Fruit fly (Drosophila melanogaster) whole organism, embryonic: ENCODE results near the gene CG15773.

Source experiments
- Bdp1 ChIP-seq: fragments of 200-800 bp; sonication (Bioruptor generic); optimal IDR thresholded peaks from 3 replicates; lab custom pipeline; 2016; ENCODE audit warnings: missing biosample characterization, missing genetic modification characterization
- CG11456 ChIP-seq: fragments of 200-800 bp; sonication (Bioruptor generic); IDR thresholded peaks from 3 replicates; pipeline ENCODE4 v1.3.6; 2022; ENCODE audit warnings: missing biosample characterization, missing genetic modification characterization
- CG13424 ChIP-seq: fragments of 200-800 bp; sonication (Bioruptor generic); optimal IDR thresholded peaks from 2 replicates; lab custom pipeline; 2019; ENCODE audit warnings: missing biosample characterization, mild to moderate bottlenecking, missing genetic modification characterization, moderate library complexity
- CG14441 ChIP-seq: fragments of 200-800 bp; sonication (Bioruptor generic); IDR thresholded peaks from 2 replicates; pipeline ENCODE4 v1.3.6; 2022; ENCODE audit warnings: missing biosample characterization, missing genetic modification characterization
- CG15601 ChIP-seq: fragments of 200-800 bp; sonication (Bioruptor generic); optimal IDR thresholded peaks from 3 replicates; lab custom pipeline; 2019; ENCODE audit warnings: missing biosample characterization, mild to moderate bottlenecking, missing genetic modification characterization, moderate library complexity
- CG1602 ChIP-seq: fragments of 200-800 bp; sonication (Bioruptor generic); optimal IDR thresholded peaks from 3 replicates; lab custom pipeline; 2016; ENCODE audit warnings: missing biosample characterization, missing genetic modification characterization
- CG16779 ChIP-seq: fragments of 200-800 bp; sonication (Bioruptor generic); IDR thresholded peaks from 2 replicates; pipeline ENCODE4 v1.3.6; 2022; ENCODE audit warnings: missing biosample characterization, missing genetic modification characterization
- CG17612 ChIP-seq: fragments of 200-800 bp; sonication (Bioruptor generic); IDR thresholded peaks from 2 replicates; pipeline ENCODE4 v1.3.6; 2022; ENCODE audit warnings: missing biosample characterization, missing genetic modification characterization
- CG17802 ChIP-seq: fragments of 200-800 bp; sonication (Bioruptor generic); optimal IDR thresholded peaks from 2 replicates; lab custom pipeline; 2018; ENCODE audit warnings: missing biosample characterization, mild to moderate bottlenecking, missing genetic modification characterization, moderate library complexity
- CG17829 ChIP-seq: fragments of 200-800 bp; optimal IDR thresholded peaks from 2 replicates; lab custom pipeline; 2019; ENCODE audit warnings: missing biosample characterization, mild to moderate bottlenecking, missing genetic modification characterization, moderate library complexity
- CG30403 ChIP-seq: fragments of 200-800 bp; sonication (Bioruptor generic); optimal IDR thresholded peaks from 3 replicates; lab custom pipeline; 2016; ENCODE audit warnings: missing biosample characterization, missing genetic modification characterization
- CG31441 ChIP-seq: fragments of 200-800 bp; sonication (Bioruptor generic); IDR thresholded peaks from 2 replicates; pipeline ENCODE4 v1.3.6; 2022; ENCODE audit warnings: missing biosample characterization, missing genetic modification characterization
- CG34224 ChIP-seq: fragments of 200-800 bp; sonication (Bioruptor generic); IDR thresholded peaks from 3 replicates; pipeline ENCODE4 v1.3.6; 2022; ENCODE audit warnings: missing biosample characterization, missing genetic modification characterization; ENCODE audit not compliant: partially characterized antibody
- CG3838 ChIP-seq: fragments of 200-800 bp; sonication (Bioruptor generic); optimal IDR thresholded peaks from 3 replicates; lab custom pipeline; 2016; ENCODE audit warnings: missing biosample characterization, missing genetic modification characterization
- CG7372 ChIP-seq: fragments of 200-800 bp; sonication (Bioruptor generic); IDR thresholded peaks from 2 replicates; pipeline ENCODE4 v1.3.6; 2022; ENCODE audit warnings: missing biosample characterization, missing genetic modification characterization
- CG8359 ChIP-seq: fragments of 200-800 bp; sonication (Bioruptor generic); optimal IDR thresholded peaks from 2 replicates; lab custom pipeline; 2017; ENCODE audit warnings: missing biosample characterization, mild to moderate bottlenecking, missing genetic modification characterization, borderline replicate concordance
- Camta ChIP-seq: fragments of 200-800 bp; sonication (Bioruptor generic); optimal IDR thresholded peaks from 2 replicates; lab custom pipeline; 2016; ENCODE audit warnings: missing biosample characterization, missing genetic modification characterization
- Chrac-16 ChIP-seq: fragments of 200-800 bp; sonication (Bioruptor generic); optimal IDR thresholded peaks from 3 replicates; lab custom pipeline; 2016; ENCODE audit warnings: missing biosample characterization, missing genetic modification characterization
- CkIIα-i1 ChIP-seq: fragments of 200-800 bp; sonication (Bioruptor generic); IDR thresholded peaks from 2 replicates; pipeline ENCODE4 v1.3.6; 2022; ENCODE audit warnings: missing biosample characterization, missing genetic modification characterization
- CoRest ChIP-seq: fragments of 200-800 bp; sonication (Bioruptor generic); optimal IDR thresholded peaks from 3 replicates; lab custom pipeline; 2018; ENCODE audit warnings: missing biosample characterization, mild to moderate bottlenecking, missing genetic modification characterization, moderate library complexity
- D ChIP-seq, 2 experiments: fragments of 200-800 bp in 1 of 2; fragments of >200 bp in 1 of 2; sonication (Bioruptor generic) in 1 of 2; optimal IDR thresholded peaks; 2 replicates in 1 of 2; 3 replicates in 1 of 2; lab custom pipeline; 2017; ENCODE audit warnings: mild to moderate bottlenecking in 1 of 2, missing biosample characterization in 1 of 2, missing genetic modification characterization in 1 of 2, missing genetic modification reagents in 1 of 2
- Deaf1 ChIP-seq: fragments of 200-800 bp; optimal IDR thresholded peaks from 3 replicates; lab custom pipeline; 2019; ENCODE audit warnings: missing biosample characterization, mild to moderate bottlenecking, missing genetic modification characterization, moderate library complexity
- Doc2 ChIP-seq: fragments of 200-800 bp; sonication (Bioruptor generic); IDR thresholded peaks from 2 replicates; pipeline ENCODE4 v1.3.6; 2022; ENCODE audit warnings: missing biosample characterization, missing genetic modification characterization
- E2f1 ChIP-seq: fragments of 200-800 bp; sonication (Bioruptor generic); IDR thresholded peaks from 2 replicates; pipeline ENCODE4 v1.3.6; 2022; ENCODE audit warnings: missing biosample characterization, missing genetic modification characterization
- HLH54F ChIP-seq: fragments of 200-800 bp; sonication (Bioruptor generic); optimal IDR thresholded peaks from 3 replicates; lab custom pipeline; 2016; ENCODE audit warnings: missing biosample characterization, missing genetic modification characterization
- Hmr ChIP-seq: fragments of 200-800 bp; sonication (Bioruptor generic); optimal IDR thresholded peaks from 3 replicates; lab custom pipeline; 2017; ENCODE audit warnings: mild to moderate bottlenecking, missing biosample characterization, missing genetic modification reagents, missing genetic modification characterization
- Hr39 ChIP-seq: fragments of >200 bp; optimal IDR thresholded peaks from 2 replicates; lab custom pipeline; 2017
- Hsf ChIP-seq: fragments of 200-800 bp; sonication (Bioruptor generic); optimal IDR thresholded peaks from 3 replicates; lab custom pipeline; 2016; ENCODE audit warnings: missing biosample characterization, missing genetic modification characterization
- Lhr ChIP-seq: fragments of 200-800 bp; sonication (Bioruptor generic); optimal IDR thresholded peaks from 3 replicates; lab custom pipeline; 2017; ENCODE audit warnings: mild to moderate bottlenecking, missing biosample characterization, missing genetic modification reagents, missing genetic modification characterization
- Meics ChIP-seq: fragments of 200-800 bp; sonication (Bioruptor generic); optimal IDR thresholded peaks from 2 replicates; lab custom pipeline; 2017; ENCODE audit warnings: missing biosample characterization, mild to moderate bottlenecking, missing genetic modification characterization
- NK7.1 ChIP-seq: fragments of 200-800 bp; sonication (Bioruptor generic); optimal IDR thresholded peaks from 3 replicates; lab custom pipeline; 2016; ENCODE audit warnings: missing biosample characterization, missing genetic modification characterization
- Opbp ChIP-seq: fragments of 200-800 bp; sonication (Bioruptor generic); IDR thresholded peaks from 3 replicates; pipeline ENCODE4 v1.3.6; 2022; ENCODE audit warnings: missing biosample characterization, missing genetic modification characterization; ENCODE audit not compliant: partially characterized antibody
- ash1 ChIP-seq: fragments of 200-800 bp; sonication (Bioruptor generic); optimal IDR thresholded peaks from 2 replicates; lab custom pipeline; 2018; ENCODE audit warnings: missing biosample characterization, mild to moderate bottlenecking, missing genetic modification characterization
- bigmax ChIP-seq: fragments of 200-800 bp; sonication (Bioruptor generic); optimal IDR thresholded peaks from 2 replicates; lab custom pipeline; 2018; ENCODE audit warnings: missing biosample characterization, mild to moderate bottlenecking, missing genetic modification characterization
- cad ChIP-seq: fragments of >200 bp; optimal IDR thresholded peaks from 2 replicates; lab custom pipeline; 2017; ENCODE audit warnings: missing biosample characterization, missing genetic modification characterization
- cato ChIP-seq: fragments of 200-800 bp; sonication (Bioruptor generic); optimal IDR thresholded peaks from 2 replicates; lab custom pipeline; 2016; ENCODE audit warnings: missing biosample characterization, missing genetic modification characterization, borderline replicate concordance
- dan ChIP-seq: fragments of 200-800 bp; sonication (Bioruptor generic); IDR thresholded peaks from 2 replicates; pipeline ENCODE4 v1.3.6; 2022; ENCODE audit warnings: missing biosample characterization, missing genetic modification characterization
- fru ChIP-seq: fragments of >200 bp; optimal IDR thresholded peaks from 2 replicates; lab custom pipeline; 2017
- gce ChIP-seq: fragments of 200-800 bp; sonication (Bioruptor generic); IDR thresholded peaks from 3 replicates; pipeline ENCODE4 v1.3.6; 2022; ENCODE audit warnings: missing biosample characterization, missing genetic modification characterization
- gcm2 ChIP-seq: fragments of 200-800 bp; sonication (Bioruptor generic); optimal IDR thresholded peaks from 2 replicates; lab custom pipeline; 2016; ENCODE audit warnings: missing biosample characterization, missing genetic modification characterization
- gro ChIP-seq: fragments of 200-800 bp; sonication (Bioruptor generic); optimal IDR thresholded peaks from 2 replicates; lab custom pipeline; 2016; ENCODE audit warnings: missing biosample characterization, missing genetic modification characterization
- hb ChIP-seq: fragments of 200-800 bp; sonication (Bioruptor generic); IDR thresholded peaks from 3 replicates; pipeline ENCODE4 v1.3.6; 2022; ENCODE audit warnings: missing biosample characterization, missing genetic modification characterization; ENCODE audit not compliant: partially characterized antibody
- hth ChIP-seq: fragments of >200 bp; optimal IDR thresholded peaks from 2 replicates; lab custom pipeline; 2017; ENCODE audit warnings: inconsistent platforms
- jing ChIP-seq: fragments of 200-800 bp; sonication (Bioruptor generic); optimal IDR thresholded peaks from 2 replicates; lab custom pipeline; 2018; ENCODE audit warnings: missing biosample characterization, mild to moderate bottlenecking, missing genetic modification characterization
- pb ChIP-seq: fragments of 200-800 bp; sonication (Bioruptor generic); optimal IDR thresholded peaks from 3 replicates; lab custom pipeline; 2016; ENCODE audit warnings: missing biosample characterization, missing genetic modification characterization
- salm ChIP-seq: fragments of 200-800 bp; sonication (Bioruptor generic); optimal IDR thresholded peaks from 2 replicates; lab custom pipeline; 2018; ENCODE audit warnings: missing biosample characterization, mild to moderate bottlenecking, missing genetic modification characterization
- sc ChIP-seq, 3 experiments: fragments of >200 bp in 2 of 3; fragments of 200-800 bp in 1 of 3; sonication (Bioruptor generic) in 1 of 3; optimal IDR thresholded peaks; 2 replicates in 2 of 3; 3 replicates in 1 of 3; lab custom pipeline; 2017; ENCODE audit warnings: mild to moderate bottlenecking in 1 of 3, missing biosample characterization in 1 of 3, missing genetic modification characterization in 1 of 3, missing genetic modification reagents in 1 of 3
- scrt ChIP-seq: fragments of 200-800 bp; sonication (Bioruptor generic); optimal IDR thresholded peaks from 2 replicates; lab custom pipeline; 2018; ENCODE audit warnings: missing biosample characterization, mild to moderate bottlenecking, missing genetic modification characterization, moderate library complexity
- zfh1 ChIP-seq: fragments of 200-800 bp; sonication (Bioruptor generic); IDR thresholded peaks from 3 replicates; pipeline ENCODE4 v1.3.6; 2022; ENCODE audit warnings: missing biosample characterization, missing genetic modification characterization

Gene CG15773

dm6 chrX:5689417-5690215 is 42.9 kb upstream of the CG15773 start, which contains the start of the genes PGAP1 and cv (continued):
- TF ChIP-seq Hmr (GFP tag; lab: Kevin White, UChicago) = no peak
- TF ChIP-seq ash1 (GFP tag; lab: Kevin White, UChicago) = no peak
- peak; percentile 30 for TF ChIP-seq Meics (GFP tag; lab: Kevin White, UChicago)
- no peak for TF ChIP-seq CkIIα-i1 (GFP tag; lab: Robert Waterston, UW)
- TF ChIP-seq CG15601 (tag; lab: Kevin White, UChicago) = no peak
- no peak for TF ChIP-seq CG7372 (GFP tag; lab: Robert Waterston, UW)
- peak; percentile 20 for TF ChIP-seq CG17829
- no peak for TF ChIP-seq bigmax (GFP tag; lab: Kevin White, UChicago)
- no peak for TF ChIP-seq E2f1
- TF ChIP-seq D (optimal IDR thresholded peaks at IDR 0.05; lab: Kevin White, UChicago) = no peak
- no peak for TF ChIP-seq D (GFP tag; optimal IDR thresholded peaks at IDR 0.05; lab: Kevin White, UChicago)
- no peak for TF ChIP-seq gcm2 (GFP tag; lab: Kevin White, UChicago)
- peak; percentile 12 for TF ChIP-seq Lhr (GFP tag; lab: Kevin White, UChicago)
- TF ChIP-seq CG30403 (GFP tag; lab: Kevin White, UChicago) = peak; percentile 70
- TF ChIP-seq Chrac-16 (GFP tag; lab: Kevin White, UChicago) = peak; percentile 22
- no peak for TF ChIP-seq hth (lab: Kevin White, UChicago)
- peak; percentile 6 for TF ChIP-seq Camta (GFP tag; lab: Kevin White, UChicago)
- TF ChIP-seq jing (GFP tag; lab: Kevin White, UChicago) = no peak
- TF ChIP-seq sc (optimal IDR thresholded peaks at IDR 0.05; lab: Kevin White, UChicago) = no peak
- no peak for TF ChIP-seq sc (GFP tag; optimal IDR thresholded peaks at IDR 0.05; lab: Kevin White, UChicago)
- no peak for TF ChIP-seq dan (GFP tag; lab: Robert Waterston, UW)
- TF ChIP-seq HLH54F (GFP tag; lab: Kevin White, UChicago) = peak; percentile 37
- TF ChIP-seq Hsf (GFP tag; lab: Kevin White, UChicago) = peak; percentile 24
- TF ChIP-seq fru (lab: Kevin White, UChicago) = no peak
- no peak for TF ChIP-seq Hr39 (lab: Kevin White, UChicago)
- TF ChIP-seq CG17802 (tag; lab: Kevin White, UChicago) = no peak
- peak; percentile 59 for TF ChIP-seq Deaf1 (tag; lab: Kevin White, UChicago)
- peak; percentile 78; the same call in 2 of the 3 replicates for TF ChIP-seq Opbp (GFP tag; lab: Robert Waterston, UW)
- no peak for TF ChIP-seq CG3838 (GFP tag; lab: Kevin White, UChicago)
- no peak for TF ChIP-seq hb (GFP tag; lab: Robert Waterston, UW)
- TF ChIP-seq CG17612 (GFP tag; lab: Robert Waterston, UW) = no peak
- TF ChIP-seq CG16779 (GFP tag; lab: Robert Waterston, UW) = no peak
- TF ChIP-seq scrt = no peak
- TF ChIP-seq CG1602 = peak; percentile 16
- peak; percentile 76 for TF ChIP-seq CG34224 (GFP tag; lab: Robert Waterston, UW)
- no peak for TF ChIP-seq Doc2 (GFP tag; lab: Robert Waterston, UW)
- 0 out of 3 replicates have a peak, but pooled peaks have one; percentile 49 for TF ChIP-seq CG11456 (GFP tag; lab: Robert Waterston, UW)
- no peak for TF ChIP-seq pb (GFP tag; lab: Kevin White, UChicago)
- peak; percentile 51 for TF ChIP-seq CoRest (tag; lab: Kevin White, UChicago)
- no peak for TF ChIP-seq CG8359 (GFP tag; lab: Kevin White, UChicago)
- TF ChIP-seq gro = no peak
- TF ChIP-seq CG13424 (tag; lab: Kevin White, UChicago) = peak; percentile 33
- no peak for TF ChIP-seq cad
- TF ChIP-seq salm = no peak
- TF ChIP-seq CG31441 = peak; percentile 65; the same call in 1 of the 2 replicates
- 0 out of 3 replicates have a peak, but pooled peaks have one; percentile 6 for TF ChIP-seq zfh1 (GFP tag; lab: Robert Waterston, UW)
- no peak for TF ChIP-seq NK7.1 (GFP tag; lab: Kevin White, UChicago)
- no peak for TF ChIP-seq Bdp1 (GFP tag; lab: Kevin White, UChicago)
- no peak for TF ChIP-seq cato (GFP tag; lab: Kevin White, UChicago)
- TF ChIP-seq gce (GFP tag; lab: Robert Waterston, UW) = no peak
- TF ChIP-seq CG14441 (GFP tag; lab: Robert Waterston, UW) = no peak
